Worm (Caenorhabditis elegans): Measurements from ENCODE around the gene T19C4.1.
A peak's percentile ranks its signal among the peaks of the same experiment; 100 is the strongest.

Gene T19C4.1

DNA sequence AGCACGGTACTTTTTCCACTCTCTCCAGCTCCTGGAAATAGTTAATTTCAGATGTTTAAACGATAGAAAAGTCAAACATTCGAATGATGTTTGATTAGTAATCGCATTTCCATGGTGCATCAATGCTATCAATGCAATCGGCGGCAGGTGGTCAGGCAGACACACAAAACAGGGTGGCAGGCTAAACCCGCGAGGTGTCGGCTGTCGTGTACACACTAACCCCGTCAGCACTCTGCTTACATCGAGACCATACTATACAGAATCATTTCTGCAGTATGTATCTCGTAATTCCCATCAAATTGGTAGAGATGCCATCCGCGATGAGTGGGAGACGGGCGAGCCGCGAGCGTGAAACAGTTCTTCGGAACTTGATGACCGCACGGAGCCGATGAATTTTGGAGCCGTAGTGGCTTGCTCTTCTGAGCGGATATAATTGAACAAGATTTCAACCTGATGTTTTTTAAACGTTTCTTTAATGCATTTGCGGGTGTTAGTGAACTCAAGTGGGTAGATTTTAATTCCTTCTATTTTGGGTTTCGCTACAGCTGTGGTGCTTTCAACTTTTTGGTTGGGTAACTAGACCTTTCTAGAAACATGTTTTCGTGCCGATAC, 27.3 kb downstream of the T19C4.1 start:
- peak; percentile 97 for TF ChIP-seq snpc-4 (tag; optimal IDR thresholded peaks at IDR 0.05)
- TF ChIP-seq mdl-1 (tag; optimal IDR thresholded peaks at IDR 0.05), result peak in 1 of 2 experiments; percentile 16
- TF ChIP-seq lin-39 (tag; optimal IDR thresholded peaks at IDR 0.05), result peak; percentile 17
- peak; percentile 46 for TF ChIP-seq grh-1 (GFP tag; IDR thresholded peaks at IDR 0.05)
- peak; percentile 86 for TF ChIP-seq nhr-85 (tag)
- TF ChIP-seq nhr-90 (tag; optimal IDR thresholded peaks at IDR 0.05; ENCODE audit: poor library complexity), result peak; percentile 82
- peak in 1 of 2 experiments; percentile 11 for TF ChIP-seq lsy-2 (tag; optimal IDR thresholded peaks at IDR 0.05)
- TF ChIP-seq nhr-19 (GFP tag; conservative IDR thresholded peaks at IDR 0.05), result peak; percentile 88
- TF ChIP-seq swsn-7 (tag; optimal IDR thresholded peaks at IDR 0.05), result peak; percentile 65
- TF ChIP-seq lin-35 (GFP tag; optimal IDR thresholded peaks at IDR 0.05), result peak in 1 of 2 experiments; percentile 29
- peak; percentile 13 for TF ChIP-seq nhr-77 (tag; optimal IDR thresholded peaks at IDR 0.05)
- peak in 1 of 2 experiments; percentile 17 for TF ChIP-seq efl-1 (optimal IDR thresholded peaks at IDR 0.05)
- TF ChIP-seq efl-1 (GFP tag; optimal IDR thresholded peaks at IDR 0.05 in 1 of 2), result peak in 1 of 2 experiments; percentile 85
- peak; percentile 93 for TF ChIP-seq elt-2 (tag; optimal IDR thresholded peaks at IDR 0.05)
- TF ChIP-seq nhr-20 (tag; optimal IDR thresholded peaks at IDR 0.05), result peak; percentile 74
- peak; percentile 60 for TF ChIP-seq snu-23 (GFP tag; optimal IDR thresholded peaks at IDR 0.05)
- peak; percentile 82 for TF ChIP-seq rnt-1 (tag; optimal IDR thresholded peaks at IDR 0.05)
- peak; percentile 76 for TF ChIP-seq nhr-47 (tag; optimal IDR thresholded peaks at IDR 0.05)
- TF ChIP-seq xbp-1 (tag; optimal IDR thresholded peaks at IDR 0.05), result peak; percentile 10
- TF ChIP-seq ceh-88 (GFP tag; IDR thresholded peaks at IDR 0.05), result 0 out of 2 replicates have a peak, but pooled peaks have one; percentile 2
- peak; percentile 64 for TF ChIP-seq lin-14 (GFP tag; optimal IDR thresholded peaks at IDR 0.05)
- peak in 4 of 6 experiments; percentile 16 to 55 (median 40) for TF ChIP-seq elt-3 (tag; optimal IDR thresholded peaks at IDR 0.05)
- TF ChIP-seq lin-13 (GFP tag; optimal IDR thresholded peaks at IDR 0.05), result peak; percentile 32
- TF ChIP-seq nhr-71 (tag; optimal IDR thresholded peaks at IDR 0.05), result peak; percentile 82

DNA sequence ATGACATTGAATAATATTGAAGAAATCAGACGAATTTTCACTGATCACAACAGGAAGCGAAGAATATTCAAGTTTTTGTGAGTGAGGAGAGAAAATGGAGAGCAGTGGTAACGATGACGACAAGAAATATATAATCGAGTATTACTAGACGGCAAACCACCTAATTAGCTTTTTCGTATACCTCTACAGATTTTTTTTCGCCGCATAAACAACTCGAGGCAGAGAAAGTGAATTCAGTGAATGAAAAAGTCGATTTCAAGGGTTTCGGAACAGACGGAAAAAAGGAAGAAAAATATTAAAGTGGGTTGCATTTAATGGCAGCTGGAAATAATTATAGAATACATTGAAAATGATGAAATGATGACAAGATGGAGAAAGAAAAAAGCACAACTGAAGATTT, 28.1 kb downstream of the T19C4.1 start, which contains the start of gene gpa-1:
Gene gpa-1 (minus strand): TSS at position 101 of the 400 bp plus-strand sequence.
- TF ChIP-seq hlh-4 (tag; optimal IDR thresholded peaks at IDR 0.05) (no peak), ceh-90 (tag; optimal IDR thresholded peaks at IDR 0.05) (no peak), fkh-8 (tag; optimal IDR thresholded peaks at IDR 0.05) (peak; percentile 20), elt-2 (tag; optimal IDR thresholded peaks at IDR 0.05) (no peak)

DNA sequence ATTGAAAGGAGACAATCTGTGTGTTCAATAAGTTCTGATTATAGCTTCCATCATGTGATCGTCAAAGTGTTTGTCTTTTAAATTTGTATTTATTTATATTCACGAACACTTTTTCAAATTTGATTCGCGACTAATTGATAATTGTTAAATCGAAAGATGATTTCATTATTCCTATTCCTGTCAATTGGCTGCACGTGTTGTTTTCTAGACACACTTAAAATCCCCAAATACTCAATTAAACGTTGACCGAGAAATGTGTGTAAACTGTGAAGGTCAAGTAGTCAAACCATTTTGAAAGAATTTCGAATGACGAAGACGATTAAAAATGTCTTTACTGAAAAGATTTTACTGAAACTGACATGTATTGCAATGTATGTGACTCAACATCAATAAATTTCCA, 31.4 kb downstream of the T19C4.1 start:
- TF ChIP-seq pag-3 (tag; optimal IDR thresholded peaks at IDR 0.05; ENCODE audit: borderline replicate concordance, insufficient read depth) (no peak), elt-3 (tag; optimal IDR thresholded peaks at IDR 0.05) (peak in 1 of 6 experiments; percentile 3), lin-14 (GFP tag; optimal IDR thresholded peaks at IDR 0.05) (peak; percentile 51), nhr-20 (tag; optimal IDR thresholded peaks at IDR 0.05) (peak; percentile 24), fos-1 (tag; optimal IDR thresholded peaks at IDR 0.05) (no peak), mab-9 (GFP tag; IDR thresholded peaks at IDR 0.05) (no peak), nhr-85 (tag) (peak; percentile 89), dsc-1 (tag; optimal IDR thresholded peaks at IDR 0.05) (no peak), efl-1 (optimal IDR thresholded peaks at IDR 0.05) (no peak), efl-1 (GFP tag; optimal IDR thresholded peaks at IDR 0.05 in 1 of 2) (peak in 1 of 2 experiments; percentile 8)

DNA sequence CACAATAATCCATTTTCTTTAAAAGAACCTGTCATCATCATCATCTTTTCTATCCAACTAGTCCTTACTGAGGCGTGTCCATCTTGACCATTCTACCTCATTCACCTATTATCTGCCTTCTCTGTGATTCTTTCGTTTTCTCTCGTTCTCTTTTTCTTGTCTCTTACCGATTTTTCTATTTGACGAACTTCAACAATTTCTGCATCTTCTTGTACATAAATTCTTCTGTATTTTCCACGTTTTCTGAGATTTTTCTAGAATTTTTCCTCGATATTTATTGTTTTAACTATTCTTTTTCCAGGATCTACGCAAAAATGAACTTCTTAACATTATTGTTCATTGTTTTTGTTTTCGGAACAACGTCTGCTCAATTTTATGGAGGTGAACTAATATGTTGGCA, 33.4 kb downstream of the T19C4.1 start, which contains the start of gene cnc-10:
Gene cnc-10 (plus strand): TSS at position 301 of the 400 bp plus-strand sequence.
- TF ChIP-seq blmp-1 (tag; optimal IDR thresholded peaks at IDR 0.05), result peak; percentile 42
- peak; percentile 16 for TF ChIP-seq snu-23 (GFP tag; optimal IDR thresholded peaks at IDR 0.05)
- peak in 1 of 6 experiments; percentile 18 for TF ChIP-seq elt-3 (tag; optimal IDR thresholded peaks at IDR 0.05)
- TF ChIP-seq nhr-237 (tag; optimal IDR thresholded peaks at IDR 0.05), result no peak
- TF ChIP-seq lin-14 (GFP tag; optimal IDR thresholded peaks at IDR 0.05), result peak; percentile 11

Measured in whole organism, L1 larva.